Worm (Caenorhabditis elegans): ENCODE data around the gene Y51A2B.5.

DNA sequence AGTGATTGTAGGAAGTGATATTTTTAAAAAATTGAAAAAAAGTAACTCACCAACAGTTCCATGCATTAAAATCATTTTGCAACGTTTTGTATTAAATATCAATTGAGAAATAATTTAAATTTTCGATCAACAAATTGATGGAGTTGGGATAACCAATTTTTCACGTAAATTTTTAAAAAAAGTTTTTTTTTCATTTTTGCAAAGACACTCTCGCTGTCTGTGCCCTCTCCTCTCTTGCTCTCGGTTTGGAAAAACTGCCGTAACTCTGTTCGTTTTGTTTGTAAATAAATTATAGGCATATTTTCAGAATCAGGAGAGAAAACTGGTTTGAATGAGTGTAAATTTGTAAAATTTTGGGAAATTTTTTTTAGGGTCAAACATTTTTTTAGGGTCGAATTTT is 8.7 kb downstream of the Y51A2B.5 start, which contains the start of gene Y51A2B.16:
- TF ChIP-seq ref-1 (GFP tag; conservative IDR thresholded peaks at IDR 0.05) (no peak), med-1 (GFP tag; optimal IDR thresholded peaks at IDR 0.05; ENCODE audit: insufficient read depth) (no peak), T22C8.4 (GFP tag; IDR thresholded peaks at IDR 0.05) (no peak), tab-1 (GFP tag; IDR thresholded peaks at IDR 0.05) (no peak), ztf-29 (GFP tag; IDR thresholded peaks at IDR 0.05) (no peak), flt-1 (GFP tag; IDR thresholded peaks at IDR 0.05) (no peak), ztf-23 (GFP tag; IDR thresholded peaks at IDR 0.05) (no peak)

All from whole organism, midembryonic.